Fruit fly (Drosophila melanogaster): ENCODE results near the gene CG3081.
A peak's percentile ranks its signal among the peaks of the same experiment; 100 is the strongest.

Gene CG3081

dm6 chrX:4614325-4614724 is 29.5 kb downstream of the CG3081 start (continued):
- TF ChIP-seq CG17829 (tag; optimal IDR thresholded peaks at IDR 0.05) = no peak
- no peak for TF ChIP-seq CG13296 (GFP tag; optimal IDR thresholded peaks at IDR 0.05)
- TF ChIP-seq Rx (GFP tag; IDR thresholded peaks at IDR 0.05) = peak; percentile 7; the same call in 1 of the 2 replicates
- no peak for TF ChIP-seq caup (GFP tag; optimal IDR thresholded peaks at IDR 0.05; ENCODE audit: severe bottlenecking)
- TF ChIP-seq ato (GFP tag; IDR thresholded peaks at IDR 0.05; ENCODE audit: partially characterized antibody) = no peak
- TF ChIP-seq nau (GFP tag; optimal IDR thresholded peaks at IDR 0.05) = no peak
- peak; percentile 5 to 8 for TF ChIP-seq Pdp1 (GFP tag; optimal IDR thresholded peaks at IDR 0.05)
- TF ChIP-seq CG14710 (tag; optimal IDR thresholded peaks at IDR 0.05) = no peak
- TF ChIP-seq gcm2 (GFP tag; optimal IDR thresholded peaks at IDR 0.05) = no peak
- TF ChIP-seq CG11560 (tag; IDR thresholded peaks at IDR 0.05) = no peak
- TF ChIP-seq CG1529 (GFP tag; optimal IDR thresholded peaks at IDR 0.05) = no peak
- no peak for TF ChIP-seq Nf-YC (tag; optimal IDR thresholded peaks at IDR 0.05)
- TF ChIP-seq HmgD (GFP tag; optimal IDR thresholded peaks at IDR 0.05) = no peak
- no peak for TF ChIP-seq wdn (GFP tag; IDR thresholded peaks at IDR 0.05)
- no peak; the same call in 1 of the 2 replicates for TF ChIP-seq lmd (GFP tag; IDR thresholded peaks at IDR 0.05)
- TF ChIP-seq abd-A (tag; optimal IDR thresholded peaks at IDR 0.05) = no peak
- peak; percentile 9 for TF ChIP-seq Dek (tag; optimal IDR thresholded peaks at IDR 0.05)
- no peak for TF ChIP-seq tll (GFP tag; optimal IDR thresholded peaks at IDR 0.05)
- peak; percentile 57 for TF ChIP-seq CG2120 (GFP tag; optimal IDR thresholded peaks at IDR 0.05)
- no peak for TF ChIP-seq jigr1 (GFP tag; IDR thresholded peaks at IDR 0.05)
- peak; percentile 72 for TF ChIP-seq Med (GFP tag)
- TF ChIP-seq Mrtf (GFP tag; IDR thresholded peaks at IDR 0.05) = no peak

- TF ChIP-seq zen (tag; optimal IDR thresholded peaks at IDR 0.05) (peak; percentile 81), CG17568 (GFP tag; optimal IDR thresholded peaks at IDR 0.05) (no peak), odd (GFP tag; optimal IDR thresholded peaks at IDR 0.05) (no peak), Oaz (GFP tag; IDR thresholded peaks at IDR 0.05) (no peak), tll (GFP tag; optimal IDR thresholded peaks at IDR 0.05) (peak in 1 of 2 experiments; percentile 82), CG6854 (GFP tag; optimal IDR thresholded peaks at IDR 0.05) (no peak), CG11093 (GFP tag; IDR thresholded peaks at IDR 0.05) (no peak), abd-A (tag; optimal IDR thresholded peaks at IDR 0.05) (no peak), CG30020 (tag; optimal IDR thresholded peaks at IDR 0.05) (no peak), hb (GFP tag; IDR thresholded peaks at IDR 0.05; ENCODE audit: partially characterized antibody) (no peak), CG32767 (GFP tag; IDR thresholded peaks at IDR 0.05) (no peak), CG15479 (GFP tag; optimal IDR thresholded peaks at IDR 0.05) (peak; percentile 84), CG31388 (GFP tag; optimal IDR thresholded peaks at IDR 0.05) (no peak), Dref (GFP tag; IDR thresholded peaks at IDR 0.05) (no peak)
These were observed 30.2 kb downstream of the CG3081 start for dm6 chrX:4613613-4614012.

dm6 chrX:4612454-4612853 is 31.3 kb downstream of the CG3081 start:
- TF ChIP-seq CG31224 (GFP tag; IDR thresholded peaks at IDR 0.05) (no peak), CG3281 (GFP tag; optimal IDR thresholded peaks at IDR 0.05) (no peak), grn (GFP tag; optimal IDR thresholded peaks at IDR 0.05) (peak; percentile 70), chm (GFP tag; IDR thresholded peaks at IDR 0.05) (no peak), CG10543 (GFP tag; optimal IDR thresholded peaks at IDR 0.05) (peak; percentile 18), Xbp1 (GFP tag; optimal IDR thresholded peaks at IDR 0.05) (no peak), CG9609 (GFP tag; optimal IDR thresholded peaks at IDR 0.05) (no peak), caup (GFP tag; optimal IDR thresholded peaks at IDR 0.05; ENCODE audit: severe bottlenecking) (peak; percentile 38), CG17802 (tag; optimal IDR thresholded peaks at IDR 0.05) (no peak), crol (GFP tag; IDR thresholded peaks at IDR 0.05) (peak; percentile 67; the same call in 1 of the 2 replicates), Elba2 (GFP tag; optimal IDR thresholded peaks at IDR 0.05) (no peak), CG1603 (tag; optimal IDR thresholded peaks at IDR 0.05) (no peak), CG11398 (GFP tag; optimal IDR thresholded peaks at IDR 0.05) (no peak), CG42726 (GFP tag; IDR thresholded peaks at IDR 0.05; ENCODE audit: partially characterized antibody) (no peak), CG8281 (tag; optimal IDR thresholded peaks at IDR 0.05) (no peak), GATAe (GFP tag; conservative IDR thresholded peaks at IDR 0.05) (peak; percentile 75), Six4 (GFP tag; optimal IDR thresholded peaks at IDR 0.05) (no peak)

Measured in whole organism, embryonic.